Worm (Caenorhabditis elegans): Measurements from ENCODE around the gene fip-4.

Gene fip-4

ce11 chrV:8610633-8611404, at the start of gene fip-4:
TSS of gene fip-4 (minus strand) at chrV:8611268.
- TF ChIP-seq hnd-1 (tag; optimal IDR thresholded peaks at IDR 0.05), result no peak
- TF ChIP-seq hmg-4 (GFP tag; optimal IDR thresholded peaks at IDR 0.05), result no peak
- no peak for TF ChIP-seq tbx-37 (GFP tag; conservative IDR thresholded peaks at IDR 0.05)
- no peak for TF ChIP-seq tbx-11 (GFP tag; IDR thresholded peaks at IDR 0.05)
- no peak for TF ChIP-seq aly-1 (tag; optimal IDR thresholded peaks at IDR 0.05)
- TF ChIP-seq hmbx-1 (tag; optimal IDR thresholded peaks at IDR 0.05), result no peak
- no peak for TF ChIP-seq ceh-13 (GFP tag; optimal IDR thresholded peaks at IDR 0.05)
- TF ChIP-seq F13C5.2 (tag; optimal IDR thresholded peaks at IDR 0.05), result no peak
- no peak for TF ChIP-seq pes-1 (GFP tag; IDR thresholded peaks at IDR 0.05)
- TF ChIP-seq flt-1 (GFP tag; IDR thresholded peaks at IDR 0.05), result no peak
- no peak for TF ChIP-seq sea-1 (GFP tag; conservative IDR thresholded peaks at IDR 0.05)
- no peak for TF ChIP-seq scrt-1 (GFP tag; IDR thresholded peaks at IDR 0.05)
- TF ChIP-seq tra-4 (tag; optimal IDR thresholded peaks at IDR 0.05), result no peak
- no peak for TF ChIP-seq B0310.2 (tag; optimal IDR thresholded peaks at IDR 0.05)
- TF ChIP-seq ets-7 (tag; optimal IDR thresholded peaks at IDR 0.05), result no peak
- no peak for TF ChIP-seq ceh-36 (tag; optimal IDR thresholded peaks at IDR 0.05)

ce11 chrV:8660475-8660874, 49.4 kb upstream of the fip-4 start:
- TF ChIP-seq ceh-36 (tag; optimal IDR thresholded peaks at IDR 0.05) (no peak), ceh-13 (GFP tag; optimal IDR thresholded peaks at IDR 0.05) (no peak), aly-1 (tag; optimal IDR thresholded peaks at IDR 0.05) (no peak), tbx-11 (GFP tag; IDR thresholded peaks at IDR 0.05) (no peak)

ce11 chrV:8658577-8659362, 47.7 kb upstream of the fip-4 start:
- TF ChIP-seq tra-4 (tag; optimal IDR thresholded peaks at IDR 0.05) (no peak), ama-1 (optimal IDR thresholded peaks at IDR 0.05) (no peak), F13C5.2 (tag; optimal IDR thresholded peaks at IDR 0.05) (no peak), sea-1 (GFP tag; conservative IDR thresholded peaks at IDR 0.05) (no peak)

- no peak for TF ChIP-seq ama-1 (optimal IDR thresholded peaks at IDR 0.05)
- no peak for TF ChIP-seq tbx-37 (GFP tag; conservative IDR thresholded peaks at IDR 0.05)
Observed at ce11 chrV:8657911-8658310, 46.8 kb upstream of the fip-4 start.

ce11 chrV:8654460-8655419, 43.7 kb upstream of the fip-4 start:
- TF ChIP-seq hmg-4 (GFP tag; optimal IDR thresholded peaks at IDR 0.05), result no peak
- no peak for TF ChIP-seq F13C5.2 (tag; optimal IDR thresholded peaks at IDR 0.05)
- no peak for TF ChIP-seq tbx-11 (GFP tag; IDR thresholded peaks at IDR 0.05)
- TF ChIP-seq ama-1 (optimal IDR thresholded peaks at IDR 0.05), result no peak
- no peak for TF ChIP-seq pes-1 (GFP tag; IDR thresholded peaks at IDR 0.05)
- no peak for TF ChIP-seq ceh-13 (GFP tag; optimal IDR thresholded peaks at IDR 0.05)
- no peak for TF ChIP-seq ets-7 (tag; optimal IDR thresholded peaks at IDR 0.05)
- no peak for TF ChIP-seq tbx-37 (GFP tag; conservative IDR thresholded peaks at IDR 0.05)
- TF ChIP-seq aly-1 (tag; optimal IDR thresholded peaks at IDR 0.05), result no peak
- no peak for TF ChIP-seq tra-4 (tag; optimal IDR thresholded peaks at IDR 0.05)
- no peak for TF ChIP-seq scrt-1 (GFP tag; IDR thresholded peaks at IDR 0.05)
- no peak for TF ChIP-seq sea-1 (GFP tag; conservative IDR thresholded peaks at IDR 0.05)

- TF ChIP-seq ceh-36 (tag; optimal IDR thresholded peaks at IDR 0.05) (no peak), sea-1 (GFP tag; conservative IDR thresholded peaks at IDR 0.05) (no peak), ama-1 (optimal IDR thresholded peaks at IDR 0.05) (no peak), hmbx-1 (tag; optimal IDR thresholded peaks at IDR 0.05) (no peak), hmg-4 (GFP tag; optimal IDR thresholded peaks at IDR 0.05) (no peak), hnd-1 (tag; optimal IDR thresholded peaks at IDR 0.05) (no peak), tbx-11 (GFP tag; IDR thresholded peaks at IDR 0.05) (no peak), ets-7 (tag; optimal IDR thresholded peaks at IDR 0.05) (no peak), flt-1 (GFP tag; IDR thresholded peaks at IDR 0.05) (no peak), tra-4 (tag; optimal IDR thresholded peaks at IDR 0.05) (no peak), ceh-13 (GFP tag; optimal IDR thresholded peaks at IDR 0.05) (no peak)
Observed at ce11 chrV:8653080-8653821, 42.2 kb upstream of the fip-4 start.

- TF ChIP-seq ama-1 (optimal IDR thresholded peaks at IDR 0.05) (no peak), flt-1 (GFP tag; IDR thresholded peaks at IDR 0.05) (no peak), ceh-13 (GFP tag; optimal IDR thresholded peaks at IDR 0.05) (no peak), pes-1 (GFP tag; IDR thresholded peaks at IDR 0.05) (no peak), hnd-1 (tag; optimal IDR thresholded peaks at IDR 0.05) (no peak), tra-4 (tag; optimal IDR thresholded peaks at IDR 0.05) (no peak), sea-1 (GFP tag; conservative IDR thresholded peaks at IDR 0.05) (no peak), aly-1 (tag; optimal IDR thresholded peaks at IDR 0.05) (no peak)
Observed at ce11 chrV:8652177-8652576, 41.1 kb upstream of the fip-4 start.

All from whole organism, early embryonic.